Worm (Caenorhabditis elegans): ENCODE results near the gene srj-18.

- TF ChIP-seq unc-62 (GFP tag; optimal IDR thresholded peaks at IDR 0.05): no peak
- TF ChIP-seq pqm-1 (tag; optimal IDR thresholded peaks at IDR 0.05): no peak
- TF ChIP-seq fkh-10 (GFP tag; optimal IDR thresholded peaks at IDR 0.05): no peak
- no peak for TF ChIP-seq nhr-237 (tag; optimal IDR thresholded peaks at IDR 0.05)
- no peak for TF ChIP-seq lin-39 (tag; optimal IDR thresholded peaks at IDR 0.05)
- TF ChIP-seq aly-2 (tag; optimal IDR thresholded peaks at IDR 0.05): no peak
- no peak for TF ChIP-seq elt-1 (tag; optimal IDR thresholded peaks at IDR 0.05)
- no peak for TF ChIP-seq ztf-11 (tag; optimal IDR thresholded peaks at IDR 0.05)
- no peak for TF ChIP-seq elt-3 (tag; optimal IDR thresholded peaks at IDR 0.05)
- no peak for TF ChIP-seq nhr-11 (tag; optimal IDR thresholded peaks at IDR 0.05)
- TF ChIP-seq fos-1 (tag; optimal IDR thresholded peaks at IDR 0.05): no peak
These were observed 18.8 kb downstream of the srj-18 start for ce11 chrV:2792958-2793357.
